Fruit fly (Drosophila melanogaster): Measurements from ENCODE around the gene CG9213.

CG9213 gene

DNA sequence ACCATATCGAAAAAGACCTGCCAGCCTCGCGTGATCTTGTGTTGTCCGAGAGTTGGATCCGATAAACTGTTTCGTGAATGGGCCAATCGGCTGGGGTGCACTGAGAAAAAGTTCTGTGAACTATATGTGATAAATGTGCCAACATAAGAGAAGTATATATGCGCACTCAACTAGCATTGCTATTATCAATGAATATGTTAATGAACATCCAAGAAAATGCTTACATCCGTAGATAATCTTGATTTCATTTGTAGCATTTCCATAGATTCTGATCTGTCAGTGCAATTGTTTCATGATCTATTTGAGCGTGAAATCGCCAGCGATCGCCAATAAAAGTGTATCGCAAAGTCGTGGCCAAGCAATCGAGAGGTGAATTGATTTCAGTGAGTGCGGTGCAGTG lies 26.9 kb upstream of the CG9213 start:
- TF ChIP-seq CG17801 (GFP tag; optimal IDR thresholded peaks at IDR 0.05; ENCODE audit: partially characterized antibody): no peak

DNA sequence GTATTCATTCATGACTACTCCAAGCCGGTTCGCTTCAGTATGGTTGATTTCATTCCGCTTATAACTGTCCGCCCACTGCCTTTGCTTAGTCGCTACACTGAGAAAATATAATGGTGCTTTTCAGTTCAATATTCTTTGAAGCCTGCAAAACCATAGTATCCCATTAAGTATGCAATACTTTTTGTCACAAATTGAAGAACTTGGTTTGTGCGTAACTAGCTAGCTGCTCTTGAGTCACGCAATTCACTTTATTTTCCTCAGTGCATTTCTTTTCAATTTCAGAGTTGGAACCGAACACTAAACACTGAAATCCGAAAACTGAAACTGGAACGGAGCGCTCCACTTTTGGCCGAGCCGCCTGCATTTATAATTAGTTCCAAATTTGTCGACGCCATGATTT lies 25.4 kb upstream of the CG9213 start:
- no peak for TF ChIP-seq CG17801 (GFP tag; optimal IDR thresholded peaks at IDR 0.05; ENCODE audit: partially characterized antibody)

DNA sequence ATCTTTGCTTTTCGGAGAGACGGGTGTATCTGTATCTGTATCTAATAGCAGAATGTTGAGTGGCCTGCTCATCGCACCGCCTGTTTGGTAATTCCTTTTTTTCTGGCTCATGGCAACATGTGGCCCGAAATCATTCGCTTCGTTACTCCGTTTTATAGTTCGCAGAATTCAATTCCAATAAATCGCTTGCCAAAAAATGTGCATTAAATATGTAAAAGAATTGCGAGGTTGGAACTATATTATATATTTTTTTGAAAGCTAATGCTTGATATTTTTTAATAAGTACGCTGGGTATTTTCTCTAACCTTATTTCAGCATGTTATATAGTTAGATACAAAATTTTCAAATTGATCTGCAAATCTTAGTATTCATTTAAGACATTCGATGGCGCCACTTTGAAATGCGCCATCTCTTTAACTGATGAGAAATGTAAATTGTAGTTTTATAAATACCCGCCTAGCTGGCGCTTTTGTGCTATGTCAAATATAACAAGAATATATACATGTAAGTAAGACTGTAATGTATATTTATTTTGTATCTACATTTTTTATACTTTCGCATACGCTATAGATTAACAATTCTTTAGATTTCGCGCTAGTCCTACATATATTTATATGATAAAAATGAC lies 20.0 kb upstream of the CG9213 start:
- TF ChIP-seq CG17801 (GFP tag; optimal IDR thresholded peaks at IDR 0.05; ENCODE audit: partially characterized antibody): no peak

DNA sequence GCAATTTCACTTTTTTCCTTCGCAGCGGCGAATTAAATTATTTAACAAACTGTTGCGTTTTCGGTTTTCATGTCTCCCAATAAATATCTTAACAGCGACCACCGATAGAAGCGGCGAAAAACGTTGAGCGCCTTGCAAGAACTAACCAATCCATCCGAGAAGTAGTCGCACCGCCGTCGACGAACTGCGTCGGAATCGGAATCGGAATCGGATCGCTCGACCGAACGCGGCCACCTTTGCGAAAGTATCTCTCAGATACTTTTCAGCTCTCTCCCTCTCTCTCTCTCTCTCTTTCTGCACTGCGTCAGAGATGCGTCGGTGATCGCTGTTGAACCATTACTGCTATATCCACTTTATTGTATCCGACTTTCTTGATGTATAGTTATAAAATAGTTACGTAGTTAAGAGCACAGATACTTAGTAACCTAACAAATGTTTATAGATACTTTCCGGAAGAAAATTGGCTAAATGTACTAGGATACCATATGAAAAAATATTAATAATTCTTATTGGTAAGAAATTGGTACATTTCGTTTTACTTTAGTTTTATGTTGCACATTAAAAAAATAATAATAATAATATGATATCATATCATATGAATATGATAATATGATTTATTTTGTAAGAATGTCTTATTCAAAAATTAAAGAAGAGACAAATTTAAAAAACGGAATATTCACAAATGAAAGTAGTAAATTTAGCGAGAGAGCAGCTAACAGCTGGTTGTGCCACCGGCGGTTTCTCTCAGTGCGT lies 19.3 kb upstream of the CG9213 start, which contains the start of gene Chsy:
Gene Chsy, minus strand, starts transcription at position 58 of the 753 bp plus-strand sequence.
- TF ChIP-seq CG17801 (GFP tag; optimal IDR thresholded peaks at IDR 0.05; ENCODE audit: partially characterized antibody): no peak

DNA sequence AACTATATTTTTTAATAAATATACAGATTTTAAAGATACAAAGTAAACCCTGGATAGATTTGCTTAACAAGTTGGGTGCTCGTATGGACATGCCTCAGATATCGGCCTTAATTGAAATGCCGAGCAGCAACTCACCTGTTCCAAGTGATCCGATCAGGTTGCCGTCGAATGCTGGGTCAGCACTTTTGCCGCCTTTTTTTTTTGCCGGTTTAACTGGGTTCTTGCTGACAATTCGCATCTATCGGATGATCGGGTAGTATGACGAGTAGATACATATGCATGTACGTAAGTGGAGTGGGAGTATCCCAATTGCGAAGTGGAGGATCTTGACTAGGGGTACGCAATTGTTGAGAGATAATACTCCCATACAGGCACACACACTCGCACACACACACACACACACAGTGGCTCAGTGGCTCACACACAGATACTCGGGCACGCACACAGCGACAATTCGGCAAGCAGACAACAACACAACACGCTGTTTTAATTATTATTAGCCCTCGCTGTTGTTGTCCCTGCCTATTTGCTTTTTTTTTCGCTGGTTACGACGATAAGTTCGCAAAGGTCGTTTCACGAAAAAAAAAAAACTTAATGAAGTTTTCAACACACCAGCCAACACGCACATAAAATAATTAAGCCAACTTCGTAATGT lies 18.6 kb upstream of the CG9213 start:
- TF ChIP-seq CG17801 (GFP tag; optimal IDR thresholded peaks at IDR 0.05; ENCODE audit: partially characterized antibody): no peak

- TF ChIP-seq CG17801 (GFP tag; optimal IDR thresholded peaks at IDR 0.05; ENCODE audit: partially characterized antibody): no peak
Measured at dm6 chrX:15591721-15592491, 17.6 kb upstream of the CG9213 start.

dm6 chrX:15587433-15587832 lies 13.1 kb upstream of the CG9213 start, which contains the start of gene Alp11:
Gene Alp11 (plus strand): TSS chrX:15587733.
- TF ChIP-seq CG17801 (GFP tag; optimal IDR thresholded peaks at IDR 0.05; ENCODE audit: partially characterized antibody): no peak

dm6 chrX:15583842-15584441 lies 9.6 kb upstream of the CG9213 start:
- no peak for TF ChIP-seq CG17801 (GFP tag; optimal IDR thresholded peaks at IDR 0.05; ENCODE audit: partially characterized antibody)

- TF ChIP-seq CG17801 (GFP tag; optimal IDR thresholded peaks at IDR 0.05; ENCODE audit: partially characterized antibody): peak; percentile 60
Measured at dm6 chrX:15582853-15583252, 8.5 kb upstream of the CG9213 start, which contains the start of the genes CG9215 and CG8097. Gene CG9215 (minus strand): TSS chrX:15582874. Gene CG8097 (plus strand): TSS chrX:15583159.

DNA sequence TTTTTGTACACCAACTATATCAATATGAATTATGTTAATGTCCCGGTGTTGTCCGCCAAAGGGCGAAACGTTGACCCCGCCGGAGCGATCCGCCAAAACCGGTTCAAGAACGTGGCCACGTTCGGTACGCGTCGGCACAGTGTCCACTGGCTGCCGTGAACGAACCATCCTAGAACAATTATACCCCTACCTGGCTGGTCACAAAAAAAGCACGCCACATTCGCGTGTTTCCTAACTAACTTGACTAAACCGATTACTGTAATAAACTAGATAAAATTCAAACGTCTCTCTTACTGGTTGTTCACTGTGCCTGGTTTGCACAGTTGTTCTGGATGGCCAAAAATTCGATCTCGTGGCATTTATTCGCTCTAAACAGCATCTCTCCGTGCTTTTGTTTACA lies 5.2 kb upstream of the CG9213 start:
- TF ChIP-seq CG17801 (GFP tag; optimal IDR thresholded peaks at IDR 0.05; ENCODE audit: partially characterized antibody): peak; percentile 79

dm6 chrX:15578043-15578442 lies 3.7 kb upstream of the CG9213 start, which contains the start of the genes cerv and CG7872:
Gene cerv (minus strand): TSS chrX:15578171.
Gene CG7872 (plus strand): TSS chrX:15578205.
- peak; percentile 42 for TF ChIP-seq CG17801 (GFP tag; optimal IDR thresholded peaks at IDR 0.05; ENCODE audit: partially characterized antibody)

DNA sequence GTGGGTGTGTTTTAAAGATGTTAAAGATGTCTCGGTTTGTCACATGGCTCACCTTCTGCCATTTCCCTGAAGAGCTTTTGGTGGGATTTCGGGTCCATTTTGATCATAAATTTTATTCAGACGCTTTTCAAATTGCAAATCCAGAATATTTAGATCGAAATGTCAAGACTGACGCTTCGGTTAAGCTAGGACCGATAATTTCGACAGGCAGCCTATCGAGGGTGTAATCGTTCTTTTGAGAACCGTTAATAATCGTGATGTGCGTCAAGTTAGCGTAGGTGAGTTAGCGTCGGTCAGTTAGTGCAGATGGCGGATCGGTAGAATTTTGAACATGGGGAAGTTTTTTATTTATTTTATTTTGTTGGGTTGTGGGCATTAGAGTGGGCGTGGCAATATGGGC lies 1.2 kb upstream of the CG9213 start, which contains the start of gene CG42299:
Gene CG42299, minus strand, starts transcription at position 127 of the 400 bp plus-strand sequence.
- no peak for TF ChIP-seq CG17801 (GFP tag; optimal IDR thresholded peaks at IDR 0.05; ENCODE audit: partially characterized antibody)

DNA sequence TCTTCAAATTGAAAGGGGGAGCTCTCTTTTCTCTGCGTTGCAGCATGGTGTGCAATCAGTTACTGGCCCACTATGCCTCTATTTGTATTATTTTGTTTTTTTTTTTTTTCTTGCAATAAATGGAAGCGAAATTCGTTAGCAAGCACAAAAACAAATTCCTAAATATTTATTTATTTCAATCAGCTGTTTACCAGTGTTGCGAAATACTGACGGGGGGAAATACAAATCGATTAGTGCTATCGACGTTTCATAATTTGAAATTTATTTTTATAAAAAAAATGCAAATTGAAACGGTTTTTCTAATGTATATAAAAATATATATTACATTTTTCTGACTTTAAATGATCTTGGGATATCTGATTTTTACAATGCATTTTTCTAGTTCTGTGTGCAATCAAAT lies 2.4 kb downstream of the CG9213 start, which contains the start of gene CG15643:
Gene CG15643, minus strand, starts transcription at position 211 of the 400 bp plus-strand sequence.
- TF ChIP-seq CG17801 (GFP tag; optimal IDR thresholded peaks at IDR 0.05; ENCODE audit: partially characterized antibody): no peak

DNA sequence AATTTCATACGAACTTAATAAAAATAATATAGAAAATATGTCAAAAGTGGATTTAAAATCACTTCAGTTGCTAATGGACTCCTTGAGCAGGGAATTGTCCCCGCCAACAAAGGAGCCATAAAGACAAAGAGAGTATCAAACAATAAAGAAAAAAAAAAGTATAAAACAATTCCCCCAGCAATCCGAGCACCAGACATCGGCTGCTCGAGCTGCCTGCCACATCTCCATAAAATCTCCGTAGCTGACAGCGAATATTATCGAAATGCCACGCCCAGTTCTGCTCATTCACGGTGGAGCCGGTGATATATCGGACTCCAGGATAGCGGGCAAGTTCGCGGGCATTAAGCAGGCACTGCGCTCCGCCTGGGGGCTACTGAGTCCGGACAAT lies 5.4 kb downstream of the CG9213 start, which contains the start of gene CG7860:
Gene CG7860, plus strand, starts transcription at position 11 of the 388 bp plus-strand sequence.
- TF ChIP-seq CG17801 (GFP tag; optimal IDR thresholded peaks at IDR 0.05; ENCODE audit: partially characterized antibody): no peak

Measured in ovary, adult (tissue).